Fruit fly (Drosophila melanogaster) whole organism, embryonic: ENCODE results near the gene CG43755.
A peak's percentile ranks its signal among the peaks of the same experiment; 100 is the strongest.

Experiments
- Atf6 ChIP-seq: fragments of 200-800 bp; sonication (Bioruptor generic); IDR thresholded peaks from 2 replicates; pipeline ENCODE4 v1.3.6; 2022; ENCODE audit warnings: missing biosample characterization, missing genetic modification characterization
- Bgb ChIP-seq: fragments of 200-800 bp; sonication (Bioruptor generic); IDR thresholded peaks from 2 replicates; pipeline ENCODE4 v1.3.6; 2022; ENCODE audit warnings: missing biosample characterization, missing genetic modification characterization; ENCODE audit not compliant: partially characterized antibody
- CG10147 ChIP-seq: fragments of 200-800 bp; sonication (Bioruptor generic); optimal IDR thresholded peaks from 2 replicates; lab custom pipeline; 2019; ENCODE audit warnings: missing biosample characterization, mild to moderate bottlenecking, missing genetic modification characterization, moderate library complexity
- CG1024 ChIP-seq: fragments of 200-800 bp; sonication (Bioruptor generic); IDR thresholded peaks from 2 replicates; pipeline ENCODE4 v1.3.6; 2022; ENCODE audit warnings: missing biosample characterization, missing genetic modification characterization
- CG10543 ChIP-seq: fragments of 200-800 bp; sonication (Bioruptor generic); optimal IDR thresholded peaks from 3 replicates; lab custom pipeline; 2017; ENCODE audit warnings: missing biosample characterization, mild to moderate bottlenecking, missing genetic modification characterization, moderate library complexity
- CG11093 ChIP-seq: fragments of 200-800 bp; sonication (Bioruptor generic); IDR thresholded peaks from 3 replicates; pipeline ENCODE4 v1.3.6; 2022; ENCODE audit warnings: missing biosample characterization, missing genetic modification characterization
- CG11560 ChIP-seq: fragments of 200-800 bp; sonication (Bioruptor generic); IDR thresholded peaks from 3 replicates; pipeline ENCODE4 v1.3.6; 2022; ENCODE audit warnings: missing biosample characterization, missing genetic modification characterization
- CG12299 ChIP-seq: fragments of 200-800 bp; sonication (Bioruptor generic); optimal IDR thresholded peaks from 2 replicates; lab custom pipeline; 2018; ENCODE audit warnings: missing biosample characterization, mild to moderate bottlenecking, missing genetic modification characterization
- CG12942 ChIP-seq: fragments of 200-800 bp; sonication (Bioruptor generic); optimal IDR thresholded peaks from 3 replicates; lab custom pipeline; 2016; ENCODE audit warnings: missing biosample characterization, missing genetic modification characterization
- CG13123 ChIP-seq: fragments of 200-800 bp; sonication (Bioruptor generic); optimal IDR thresholded peaks from 2 replicates; lab custom pipeline; 2016; ENCODE audit warnings: missing biosample characterization, missing genetic modification characterization
- CG13775 ChIP-seq: fragments of 200-800 bp; sonication (Bioruptor generic); optimal IDR thresholded peaks from 3 replicates; lab custom pipeline; 2017; ENCODE audit warnings: missing biosample characterization, mild to moderate bottlenecking, missing genetic modification characterization
- CG17359 ChIP-seq: fragments of 200-800 bp; sonication (Bioruptor generic); optimal IDR thresholded peaks from 3 replicates; lab custom pipeline; 2018; ENCODE audit warnings: missing biosample characterization, mild to moderate bottlenecking, missing genetic modification characterization, moderate library complexity
- CG17568 ChIP-seq: fragments of 200-800 bp; sonication (Bioruptor generic); optimal IDR thresholded peaks from 2 replicates; lab custom pipeline; 2018; ENCODE audit warnings: missing biosample characterization, mild to moderate bottlenecking, missing genetic modification characterization, moderate library complexity
- CG2129 ChIP-seq: fragments of 200-800 bp; sonication (Bioruptor generic); IDR thresholded peaks from 2 replicates; pipeline ENCODE4 v1.3.6; 2022; ENCODE audit warnings: missing biosample characterization, missing genetic modification characterization; ENCODE audit not compliant: partially characterized antibody
- CG2202 ChIP-seq: fragments of 200-800 bp; sonication (Bioruptor generic); optimal IDR thresholded peaks from 2 replicates; lab custom pipeline; 2018; ENCODE audit warnings: missing biosample characterization, mild to moderate bottlenecking, missing genetic modification characterization
- CG2678 ChIP-seq: fragments of 200-800 bp; sonication (Bioruptor generic); optimal IDR thresholded peaks from 3 replicates; lab custom pipeline; 2019; ENCODE audit warnings: missing biosample characterization, mild to moderate bottlenecking, missing genetic modification characterization, moderate library complexity
- CG30431 ChIP-seq: fragments of 200-800 bp; sonication (Bioruptor generic); optimal IDR thresholded peaks from 2 replicates; lab custom pipeline; 2017; ENCODE audit warnings: missing biosample characterization, missing genetic modification characterization
- CG31388 ChIP-seq: fragments of 200-800 bp; sonication (Bioruptor generic); optimal IDR thresholded peaks from 2 replicates; lab custom pipeline; 2016; ENCODE audit warnings: missing biosample characterization, missing genetic modification characterization
- CG4707 ChIP-seq: fragments of 200-800 bp; sonication (Bioruptor generic); optimal IDR thresholded peaks from 2 replicates; lab custom pipeline; 2018; ENCODE audit warnings: missing biosample characterization, mild to moderate bottlenecking, missing genetic modification characterization, moderate library complexity
- CG7786 ChIP-seq: fragments of 200-800 bp; sonication (Bioruptor generic); optimal IDR thresholded peaks from 2 replicates; lab custom pipeline; 2016; ENCODE audit warnings: missing biosample characterization, missing genetic modification characterization
- CG7839 ChIP-seq: fragments of 200-800 bp; sonication (Bioruptor generic); optimal IDR thresholded peaks from 3 replicates; lab custom pipeline; 2018; ENCODE audit warnings: missing biosample characterization, mild to moderate bottlenecking, missing genetic modification characterization, moderate library complexity
- Dref ChIP-seq: fragments of 200-800 bp; sonication (Bioruptor generic); IDR thresholded peaks from 2 replicates; pipeline ENCODE4 v1.3.6; 2022; ENCODE audit warnings: missing biosample characterization, missing genetic modification characterization
- Elba2 ChIP-seq: fragments of 200-800 bp; sonication (Bioruptor generic); optimal IDR thresholded peaks from 3 replicates; lab custom pipeline; 2016; ENCODE audit warnings: missing biosample characterization, missing genetic modification characterization
- GATAe ChIP-seq: fragments of 200-800 bp; sonication (Bioruptor generic); conservative IDR thresholded peaks from 2 replicates; pipeline ENCODE4 v1.3.6; 2022; ENCODE audit warnings: missing biosample characterization, missing genetic modification characterization
- Hr39 ChIP-seq: fragments of >200 bp; optimal IDR thresholded peaks from 2 replicates; lab custom pipeline; 2017
- MTF-1 ChIP-seq: fragments of 200-800 bp; sonication (Bioruptor generic); optimal IDR thresholded peaks from 2 replicates; lab custom pipeline; 2018; ENCODE audit warnings: missing biosample characterization, mild to moderate bottlenecking, missing genetic modification characterization, borderline replicate concordance
- Max ChIP-seq: fragments of 200-800 bp; sonication (Bioruptor generic); optimal IDR thresholded peaks from 2 replicates; lab custom pipeline; 2016; ENCODE audit warnings: missing biosample characterization, mild to moderate bottlenecking, missing genetic modification characterization
- NK7.1 ChIP-seq: fragments of 200-800 bp; sonication (Bioruptor generic); optimal IDR thresholded peaks from 3 replicates; lab custom pipeline; 2016; ENCODE audit warnings: missing biosample characterization, missing genetic modification characterization
- Optix ChIP-seq: fragments of 200-800 bp; sonication (Bioruptor generic); IDR thresholded peaks from 3 replicates; pipeline ENCODE4 v1.3.6; 2022; ENCODE audit warnings: missing biosample characterization, missing genetic modification characterization
- Rx ChIP-seq: fragments of 200-800 bp; sonication (Bioruptor generic); IDR thresholded peaks from 2 replicates; pipeline ENCODE4 v1.3.6; 2022; ENCODE audit warnings: missing biosample characterization, missing genetic modification characterization
- Sin3A ChIP-seq: fragments of >200 bp; optimal IDR thresholded peaks from 2 replicates; lab custom pipeline; 2018
- YL-1 ChIP-seq: fragments of 200-800 bp; sonication (Bioruptor generic); optimal IDR thresholded peaks from 3 replicates; lab custom pipeline; 2017; ENCODE audit warnings: missing biosample characterization, mild to moderate bottlenecking, missing genetic modification characterization
- bab2 ChIP-seq: fragments of 200-800 bp; sonication (Bioruptor generic); optimal IDR thresholded peaks from 2 replicates; lab custom pipeline; 2016; ENCODE audit warnings: missing biosample characterization, missing genetic modification characterization
- bcd ChIP-seq: fragments of 200-800 bp; sonication (Bioruptor generic); optimal IDR thresholded peaks from 2 replicates; lab custom pipeline; 2017; ENCODE audit warnings: missing biosample characterization, mild to moderate bottlenecking, missing genetic modification characterization
- br ChIP-seq: fragments of >200 bp; optimal IDR thresholded peaks from 2 replicates; lab custom pipeline; 2017
- da ChIP-seq: fragments of 200-800 bp; sonication (Bioruptor generic); optimal IDR thresholded peaks from 2 replicates; lab custom pipeline; 2016; ENCODE audit warnings: missing biosample characterization, missing genetic modification characterization
- esg ChIP-seq: fragments of 200-800 bp; sonication (Bioruptor generic); conservative IDR thresholded peaks from 2 replicates; pipeline ENCODE4 v1.3.6; 2022; ENCODE audit warnings: missing biosample characterization, missing genetic modification characterization
- fd3F ChIP-seq: fragments of 200-800 bp; sonication (Bioruptor generic); optimal IDR thresholded peaks from 2 replicates; lab custom pipeline; 2018; ENCODE audit warnings: missing biosample characterization, mild to moderate bottlenecking, missing genetic modification characterization, moderate library complexity
- ftz-f1 ChIP-seq: fragments of 200-800 bp; sonication (Bioruptor generic); optimal IDR thresholded peaks from 2 replicates; lab custom pipeline; 2016; ENCODE audit warnings: missing biosample characterization, missing genetic modification characterization
- fu2 ChIP-seq: fragments of 200-800 bp; sonication (Bioruptor generic); optimal IDR thresholded peaks from 2 replicates; lab custom pipeline; 2016; ENCODE audit warnings: missing biosample characterization, missing genetic modification characterization
- klu ChIP-seq: fragments of 200-800 bp; sonication (Bioruptor generic); IDR thresholded peaks from 2 replicates; pipeline ENCODE4 v1.3.6; 2022; ENCODE audit warnings: missing biosample characterization, missing genetic modification characterization
- mam ChIP-seq: fragments of 200-800 bp; sonication (Bioruptor generic); optimal IDR thresholded peaks from 3 replicates; lab custom pipeline; 2016; ENCODE audit warnings: missing biosample characterization, missing genetic modification characterization
- nerfin-1 ChIP-seq: fragments of 200-800 bp; sonication (Bioruptor generic); optimal IDR thresholded peaks from 3 replicates; lab custom pipeline; 2019; ENCODE audit warnings: missing biosample characterization, mild to moderate bottlenecking, missing genetic modification characterization, moderate library complexity
- p53 ChIP-seq: fragments of 200-800 bp; sonication (Bioruptor generic); optimal IDR thresholded peaks from 2 replicates; lab custom pipeline; 2016; ENCODE audit warnings: missing biosample characterization, missing genetic modification characterization
- pita ChIP-seq: fragments of 200-800 bp; sonication (Bioruptor generic); optimal IDR thresholded peaks from 2 replicates; lab custom pipeline; 2017; ENCODE audit warnings: missing biosample characterization, mild to moderate bottlenecking, missing genetic modification characterization
- pnt ChIP-seq: fragments of 200-800 bp; sonication (Bioruptor generic); optimal IDR thresholded peaks from 3 replicates; lab custom pipeline; 2016; ENCODE audit warnings: missing biosample characterization, missing genetic modification characterization
- pzg ChIP-seq: fragments of 200-800 bp; sonication (Bioruptor generic); optimal IDR thresholded peaks from 3 replicates; lab custom pipeline; 2018; ENCODE audit warnings: missing biosample characterization, mild to moderate bottlenecking, missing genetic modification characterization, moderate library complexity
- ro ChIP-seq: fragments of 200-800 bp; sonication (Bioruptor generic); IDR thresholded peaks from 2 replicates; pipeline ENCODE4 v1.3.6; 2022; ENCODE audit warnings: missing biosample characterization, missing genetic modification characterization
- run ChIP-seq: fragments of 200-800 bp; sonication (Bioruptor generic); optimal IDR thresholded peaks from 3 replicates; lab custom pipeline; 2018; ENCODE audit warnings: missing biosample characterization, mild to moderate bottlenecking, missing genetic modification characterization
- sima ChIP-seq: fragments of 200-800 bp; sonication (Bioruptor generic); optimal IDR thresholded peaks from 2 replicates; lab custom pipeline; 2016; ENCODE audit warnings: missing biosample characterization, missing genetic modification characterization
- tap ChIP-seq: fragments of 200-800 bp; optimal IDR thresholded peaks from 3 replicates; lab custom pipeline; 2019; ENCODE audit warnings: missing biosample characterization, mild to moderate bottlenecking, missing genetic modification characterization, moderate library complexity
- zfh2 ChIP-seq: fragments of 200-800 bp; sonication (Bioruptor generic); optimal IDR thresholded peaks from 2 replicates; lab custom pipeline; 2016; ENCODE audit warnings: missing biosample characterization, missing genetic modification characterization

CG43755 gene

dm6 chr2L:283071-283482, 46.5 kb downstream of the CG43755 start, which contains the start of gene CG11601 (continued):
- TF ChIP-seq Sin3A (lab: Kevin White, UChicago): peak; percentile 27
- TF ChIP-seq bcd (GFP tag; lab: Kevin White, UChicago): peak; percentile 46
- no peak for TF ChIP-seq sima
- peak; percentile 22 for TF ChIP-seq YL-1
- TF ChIP-seq CG1024 (GFP tag; lab: Robert Waterston, UW): no peak
- no peak for TF ChIP-seq tap (tag; lab: Kevin White, UChicago)
- TF ChIP-seq CG2678 (tag; lab: Kevin White, UChicago): no peak
- TF ChIP-seq CG17568 (GFP tag; lab: Kevin White, UChicago): no peak
- TF ChIP-seq run: no peak
- TF ChIP-seq da (GFP tag; lab: Kevin White, UChicago): no peak
- TF ChIP-seq MTF-1: no peak
- TF ChIP-seq CG2202: no peak
- TF ChIP-seq esg (GFP tag; lab: Robert Waterston, UW): no peak
- no peak for TF ChIP-seq CG30431 (GFP tag; lab: Kevin White, UChicago)
- TF ChIP-seq Atf6 (GFP tag; lab: Robert Waterston, UW): peak; percentile 20; the same call in 1 of the 2 replicates
- TF ChIP-seq pnt (GFP tag; lab: Kevin White, UChicago): peak; percentile 0
- TF ChIP-seq CG10147 (GFP tag; lab: Kevin White, UChicago): peak; percentile 21
- TF ChIP-seq Optix (GFP tag; lab: Robert Waterston, UW): no peak
- TF ChIP-seq Elba2: no peak
- TF ChIP-seq Hr39 (lab: Kevin White, UChicago): no peak
- TF ChIP-seq Bgb (GFP tag; lab: Robert Waterston, UW): peak; percentile 53
- no peak for TF ChIP-seq CG4707
- 0 out of 2 replicates have a peak, but pooled peaks have one; percentile 12 for TF ChIP-seq Rx (GFP tag; lab: Robert Waterston, UW)
- TF ChIP-seq CG17359 (tag; lab: Kevin White, UChicago): peak; percentile 20
- TF ChIP-seq ro: no peak
- no peak for TF ChIP-seq CG7839 (tag; lab: Kevin White, UChicago)
- TF ChIP-seq GATAe: no peak
- peak; percentile 65 for TF ChIP-seq zfh2 (GFP tag; lab: Kevin White, UChicago)
- peak; percentile 52 for TF ChIP-seq Dref (GFP tag; lab: Robert Waterston, UW)
- TF ChIP-seq CG13123 (GFP tag; lab: Kevin White, UChicago): no peak
- peak; percentile 31 for TF ChIP-seq CG10543 (GFP tag; lab: Kevin White, UChicago)
- peak; percentile 38 for TF ChIP-seq CG13775 (GFP tag; lab: Kevin White, UChicago)
- TF ChIP-seq CG12942: peak; percentile 12
- peak; percentile 36 for TF ChIP-seq CG7786
- TF ChIP-seq CG2129: no peak
- TF ChIP-seq CG11093: no peak
- peak; percentile 39 for TF ChIP-seq fu2
- TF ChIP-seq CG11560 (tag; lab: Robert Waterston, UW): no peak
- no peak for TF ChIP-seq CG12299 (tag; lab: Kevin White, UChicago)
- TF ChIP-seq mam (GFP tag; lab: Kevin White, UChicago): no peak
- no peak for TF ChIP-seq bab2
- TF ChIP-seq pzg (GFP tag; lab: Kevin White, UChicago): peak; percentile 71
- TF ChIP-seq pita (GFP tag; lab: Kevin White, UChicago): no peak
- TF ChIP-seq p53 (GFP tag; lab: Kevin White, UChicago): no peak
- no peak for TF ChIP-seq NK7.1 (GFP tag; lab: Kevin White, UChicago)
- no peak for TF ChIP-seq ftz-f1
- peak; percentile 2 for TF ChIP-seq fd3F (GFP tag; lab: Kevin White, UChicago)
- TF ChIP-seq br (lab: Kevin White, UChicago): no peak
- no peak for TF ChIP-seq klu
- no peak for TF ChIP-seq CG31388 (GFP tag; lab: Kevin White, UChicago)
- TF ChIP-seq nerfin-1: peak; percentile 10
- TF ChIP-seq Max (GFP tag; lab: Kevin White, UChicago): no peak
